Worm (Caenorhabditis elegans): ENCODE results near the gene ceh-38.
"Not testable (repeated sequence)": the region's sequence is repeated elsewhere in the genome, so short reads cannot be mapped to it uniquely, and the experiment has no call there.

ce11 chrII:7001405-7001804 is 50.1 kb downstream of the ceh-38 start:
- TF ChIP-seq nhr-6, C34F6.9 (tag; optimal IDR thresholded peaks at IDR 0.05): not testable (repeated sequence)

Data from whole organism, L2 larva.